Worm (Caenorhabditis elegans): ENCODE results near the gene pud-4.
"Not testable (repeated sequence)": the region's sequence is repeated elsewhere in the genome, so short reads cannot be mapped to it uniquely, and the experiment has no call there.

DNA sequence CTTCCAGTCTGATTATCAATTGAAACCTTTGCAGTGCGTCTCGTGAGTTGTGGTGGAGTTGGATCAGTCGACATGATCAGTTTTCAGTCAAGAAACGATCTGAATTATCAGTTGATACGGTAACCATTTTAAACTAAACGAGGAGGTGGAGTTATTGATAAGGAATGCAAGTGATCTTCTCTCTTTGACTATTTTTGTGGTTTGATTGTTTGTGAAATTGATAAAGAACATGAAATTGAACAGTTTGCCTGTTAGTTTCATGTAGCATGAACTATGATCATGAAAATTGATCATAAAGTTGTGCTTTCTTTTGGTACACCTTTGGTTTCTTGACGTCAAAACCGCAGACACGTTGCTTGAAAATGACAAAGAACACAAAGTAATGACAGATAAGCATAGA lies 4.0 kb upstream of the pud-4 start, which contains the start of gene pud-1.2:
- not testable (repeated sequence) for TF ChIP-seq nhr-237, hif-1, egl-27, jun-1 (tag; optimal IDR thresholded peaks at IDR 0.05)

Data from whole organism, L4 larva.